Worm (Caenorhabditis elegans) whole organism, L4 larva: ENCODE results near the gene irld-2.

Experiments
- F10B5.3 ChIP-seq: sonication (generic microtip); optimal IDR thresholded peaks from 2 replicates; lab custom pipeline; 2016; ENCODE audit warnings: mild to moderate bottlenecking, missing genetic modification characterization, missing compliant biosample characterization
- T20F7.1 ChIP-seq: fragments of 200-800 bp; sonication (Bioruptor generic); optimal IDR thresholded peaks from 2 replicates; lab custom pipeline; 2018; ENCODE audit warnings: mild to moderate bottlenecking, missing genetic modification characterization, missing compliant biosample characterization
- Y105C5A.15 ChIP-seq: fragments of 200-800 bp; sonication (Bioruptor generic); IDR thresholded peaks from 2 replicates; pipeline ENCODE4 v1.3.6; 2022; ENCODE audit warnings: missing genetic modification characterization, missing compliant biosample characterization
- Y48G9A.11 ChIP-seq: fragments of 200-800 bp; sonication (Bioruptor generic); IDR thresholded peaks from 2 replicates; pipeline ENCODE4 v1.3.6; 2022; ENCODE audit warnings: missing genetic modification reagents, missing genetic modification characterization, missing compliant biosample characterization
- Y5F2A.4 ChIP-seq: fragments of 200-800 bp; sonication (Bioruptor generic); optimal IDR thresholded peaks from 2 replicates; lab custom pipeline; 2018; ENCODE audit warnings: mild to moderate bottlenecking, missing genetic modification characterization, missing compliant biosample characterization
- ama-1 ChIP-seq: fragments of 150-350 bp; optimal IDR thresholded peaks from 2 replicates; lab custom pipeline; 2014; ENCODE audit warnings: inconsistent platforms, mixed read lengths
- arid-1 ChIP-seq: fragments of 200-800 bp; sonication (Bioruptor generic); conservative IDR thresholded peaks from 2 replicates; pipeline ENCODE4 v1.3.6; 2022; ENCODE audit warnings: missing genetic modification reagents, missing genetic modification characterization, missing compliant biosample characterization
- attf-4 ChIP-seq: sonication (generic microtip); optimal IDR thresholded peaks from 3 replicates; lab custom pipeline; 2017; ENCODE audit warnings: missing biosample characterization, missing genetic modification characterization
- ceh-82 ChIP-seq: sonication (generic microtip); optimal IDR thresholded peaks from 2 replicates; lab custom pipeline; 2017; ENCODE audit warnings: missing biosample characterization, missing genetic modification characterization
- cey-2 ChIP-seq: sonication (generic microtip); optimal IDR thresholded peaks from 3 replicates; lab custom pipeline; 2017; ENCODE audit warnings: missing genetic modification characterization, mild to moderate bottlenecking, missing compliant biosample characterization, antibody characterized with exemption, borderline replicate concordance; ENCODE audit not compliant: insufficient read depth
- daf-16 ChIP-seq, 3 experiments: sonication (generic microtip); optimal IDR thresholded peaks; 2 replicates each; lab custom pipeline; 2016 to 2017; ENCODE audit warnings: missing genetic modification characterization in 3 of 3, missing genetic modification reagents in 3 of 3, mild to moderate bottlenecking in 2 of 3, missing compliant biosample characterization in 2 of 3, missing biosample characterization in 1 of 3, moderate library complexity in 1 of 3
- daf-19 ChIP-seq: fragments of 200-800 bp; sonication (Bioruptor generic); conservative IDR thresholded peaks from 2 replicates; pipeline ENCODE4 v1.3.6; 2022; ENCODE audit warnings: missing genetic modification characterization, missing compliant biosample characterization
- dpl-1 ChIP-seq: fragments of 150-350 bp; optimal IDR thresholded peaks from 2 replicates; lab custom pipeline; 2014; ENCODE audit warnings: missing biosample characterization, missing genetic modification reagents, missing genetic modification characterization
- duxl-1 ChIP-seq: sonication (generic microtip); optimal IDR thresholded peaks from 2 replicates; lab custom pipeline; 2016; ENCODE audit warnings: mild to moderate bottlenecking, missing genetic modification characterization, moderate library complexity, missing compliant biosample characterization; ENCODE audit not compliant: poor library complexity
- dve-1 ChIP-seq: sonication (generic microtip); optimal IDR thresholded peaks from 2 replicates; lab custom pipeline; 2017; ENCODE audit warnings: antibody characterized with exemption, mild to moderate bottlenecking, missing genetic modification characterization, missing compliant biosample characterization; ENCODE audit not compliant: insufficient read depth
- hif-1 ChIP-seq, 2 experiments: sonication (generic microtip); optimal IDR thresholded peaks; 2 replicates each; lab custom pipeline; 2016 to 2017; ENCODE audit warnings: missing compliant biosample characterization in 2 of 2, missing genetic modification characterization in 2 of 2, missing genetic modification reagents in 2 of 2, missing genotype in 2 of 2, mild to moderate bottlenecking in 1 of 2
- hlh-11 ChIP-seq: fragments of 200-800 bp; sonication (Bioruptor generic); optimal IDR thresholded peaks from 2 replicates; lab custom pipeline; 2018; ENCODE audit warnings: mild to moderate bottlenecking, missing genetic modification characterization, missing compliant biosample characterization
- hlh-30 ChIP-seq: sonication (generic microtip); optimal IDR thresholded peaks from 2 replicates; lab custom pipeline; 2017; ENCODE audit warnings: antibody characterized with exemption, mild to moderate bottlenecking, missing genetic modification characterization, missing compliant biosample characterization; ENCODE audit not compliant: insufficient read depth
- jun-1 ChIP-seq: fragments of 150-350 bp; optimal IDR thresholded peaks from 2 replicates; lab custom pipeline; 2014; ENCODE audit warnings: missing biosample characterization, missing genetic modification reagents, missing genetic modification characterization
- lin-1 ChIP-seq: fragments of 200-800 bp; sonication (Bioruptor generic); IDR thresholded peaks from 2 replicates; pipeline ENCODE4 v1.3.6; 2022; ENCODE audit warnings: missing genetic modification reagents, missing genetic modification characterization, missing compliant biosample characterization
- lin-15B ChIP-seq: fragments of 150-350 bp; sonication (generic microtip); optimal IDR thresholded peaks from 3 replicates; lab custom pipeline; 2014; ENCODE audit warnings: missing biosample characterization, missing genetic modification characterization
- lin-29 ChIP-seq: fragments of 200-800 bp; sonication (Bioruptor generic); IDR thresholded peaks from 2 replicates; pipeline ENCODE4 v1.3.6; 2022; ENCODE audit warnings: missing genetic modification reagents, missing genetic modification characterization, missing compliant biosample characterization
- madf-9 ChIP-seq: fragments of 200-800 bp; sonication (Bioruptor generic); conservative IDR thresholded peaks from 2 replicates; pipeline ENCODE4 v1.3.6; 2022; ENCODE audit warnings: missing genetic modification reagents, missing genetic modification characterization, missing compliant biosample characterization
- mdl-1 ChIP-seq, 2 experiments: fragments of 150-350 bp in 1 of 2; sonication (generic microtip) in 1 of 2; optimal IDR thresholded peaks; 2 replicates each; lab custom pipeline; 2014 to 2017; ENCODE audit warnings: missing biosample characterization in 2 of 2, missing genetic modification characterization in 2 of 2
- mxl-3 ChIP-seq: fragments of 200-800 bp; sonication (Bioruptor generic); optimal IDR thresholded peaks from 2 replicates; lab custom pipeline; 2018; ENCODE audit warnings: mild to moderate bottlenecking, missing genetic modification characterization, missing compliant biosample characterization
- nhr-10 ChIP-seq: fragments of 150-350 bp; optimal IDR thresholded peaks from 2 replicates; lab custom pipeline; 2014; ENCODE audit warnings: missing biosample characterization, missing genetic modification characterization
- nhr-102 ChIP-seq: sonication (generic microtip); optimal IDR thresholded peaks from 2 replicates; lab custom pipeline; 2016; ENCODE audit warnings: mild to moderate bottlenecking, missing genetic modification characterization, moderate library complexity, missing compliant biosample characterization
- nhr-111 ChIP-seq: fragments of 200-800 bp; sonication (Bioruptor generic); optimal IDR thresholded peaks from 2 replicates; lab custom pipeline; 2018; ENCODE audit warnings: mild to moderate bottlenecking, missing genetic modification characterization, missing compliant biosample characterization
- nhr-25 ChIP-seq: sonication (generic microtip); optimal IDR thresholded peaks from 2 replicates; lab custom pipeline; 2017; ENCODE audit warnings: missing genetic modification characterization, mild to moderate bottlenecking, missing compliant biosample characterization, antibody characterized with exemption, moderate library complexity, borderline replicate concordance; ENCODE audit not compliant: insufficient read depth
- nhr-28 ChIP-seq: fragments of 150-350 bp; optimal IDR thresholded peaks from 2 replicates; lab custom pipeline; 2014; ENCODE audit warnings: missing biosample characterization, missing genetic modification characterization
- nhr-41 ChIP-seq: fragments of 200-800 bp; sonication (Bioruptor generic); IDR thresholded peaks from 2 replicates; pipeline ENCODE4 v1.3.6; 2022; ENCODE audit warnings: missing genetic modification reagents, missing genetic modification characterization, missing compliant biosample characterization
- nhr-42 ChIP-seq: fragments of 200-800 bp; sonication (Bioruptor generic); IDR thresholded peaks from 2 replicates; pipeline ENCODE4 v1.3.6; 2022; ENCODE audit warnings: missing genetic modification characterization, missing compliant biosample characterization
- nhr-48 ChIP-seq: sonication (generic microtip); optimal IDR thresholded peaks from 2 replicates; lab custom pipeline; 2016; ENCODE audit warnings: mild to moderate bottlenecking, missing genetic modification characterization, missing compliant biosample characterization
- nhr-6 ChIP-seq: fragments of 150-350 bp; optimal IDR thresholded peaks from 2 replicates; lab custom pipeline; 2014; ENCODE audit warnings: missing biosample characterization, missing genetic modification characterization
- nhr-77 ChIP-seq: fragments of 150-350 bp; optimal IDR thresholded peaks from 2 replicates; lab custom pipeline; 2014; ENCODE audit warnings: missing biosample characterization, missing genetic modification characterization
- php-3 ChIP-seq: fragments of 200-800 bp; sonication (Bioruptor generic); IDR thresholded peaks from 2 replicates; pipeline ENCODE4 v1.3.6; 2022; ENCODE audit warnings: missing genetic modification reagents, missing genetic modification characterization, missing compliant biosample characterization
- saeg-2 ChIP-seq: fragments of 200-800 bp; sonication (Bioruptor generic); IDR thresholded peaks from 2 replicates; pipeline ENCODE4 v1.3.6; 2022; ENCODE audit warnings: missing genetic modification reagents, missing genetic modification characterization, missing compliant biosample characterization
- sdz-12 ChIP-seq: fragments of 200-800 bp; sonication (Bioruptor generic); optimal IDR thresholded peaks from 2 replicates; lab custom pipeline; 2018; ENCODE audit warnings: mild to moderate bottlenecking, missing genetic modification characterization, missing compliant biosample characterization
- set-16 ChIP-seq: fragments of 200-800 bp; sonication (Bioruptor generic); IDR thresholded peaks from 2 replicates; pipeline ENCODE4 v1.3.6; 2022; ENCODE audit warnings: missing genetic modification reagents, missing genetic modification characterization, missing compliant biosample characterization
- snpc-1.2 ChIP-seq: fragments of 200-800 bp; sonication (Bioruptor generic); IDR thresholded peaks from 2 replicates; pipeline ENCODE4 v1.3.6; 2022; ENCODE audit warnings: missing genetic modification reagents, missing genetic modification characterization, missing compliant biosample characterization
- snpc-4 ChIP-seq: fragments of 150-350 bp; optimal IDR thresholded peaks from 2 replicates; lab custom pipeline; 2014; ENCODE audit warnings: missing biosample characterization, missing genetic modification characterization
- spr-3 ChIP-seq: fragments of 200-800 bp; sonication (Bioruptor generic); optimal IDR thresholded peaks from 2 replicates; lab custom pipeline; 2018; ENCODE audit warnings: mild to moderate bottlenecking, missing genetic modification characterization, missing compliant biosample characterization
- unc-130 ChIP-seq: sonication (generic microtip); optimal IDR thresholded peaks from 2 replicates; lab custom pipeline; 2016; ENCODE audit warnings: missing genetic modification reagents, missing genetic modification characterization, missing compliant biosample characterization
- zag-1 ChIP-seq: fragments of 150-350 bp; optimal IDR thresholded peaks from 2 replicates; lab custom pipeline; 2014; ENCODE audit warnings: missing biosample characterization, missing genetic modification characterization
- ztf-7 ChIP-seq: fragments of 150-350 bp; optimal IDR thresholded peaks from 2 replicates; lab custom pipeline; 2014; ENCODE audit warnings: missing biosample characterization, missing genetic modification characterization

Gene irld-2

DNA sequence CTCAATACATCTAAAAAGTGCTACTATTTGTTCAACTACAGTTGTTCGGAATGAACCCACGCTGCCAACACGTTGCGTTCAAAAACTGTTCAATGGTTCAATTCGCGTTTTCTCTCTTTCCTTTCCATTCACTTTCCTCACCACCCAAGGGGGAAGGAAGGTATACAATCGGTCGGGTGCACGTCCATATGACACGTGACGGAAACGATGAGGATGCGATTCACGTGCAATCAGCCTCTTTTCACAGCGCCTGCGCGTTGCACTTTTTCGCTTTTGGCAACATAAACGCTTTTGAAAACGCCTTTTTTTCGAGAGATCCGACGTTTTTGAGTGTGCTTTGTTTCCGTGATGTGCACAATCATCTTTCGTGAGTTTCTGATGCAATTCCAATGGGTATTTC lies 36.3 kb downstream of the irld-2 start (continued):
- TF ChIP-seq daf-16 (GFP tag; optimal IDR thresholded peaks at IDR 0.05; lab: Kevin White, UChicago) (peak in 1 of 2 experiments; percentile 40), daf-16 (tag; optimal IDR thresholded peaks at IDR 0.05; lab: Kevin White, UChicago) (peak; percentile 58), nhr-41 (no peak), dve-1 (tag; lab: Kevin White, UChicago) (peak; percentile 89), php-3 (peak; percentile 45; the same call in 1 of the 2 replicates), nhr-77 (peak; percentile 76), ztf-7 (tag; lab: Kevin White, UChicago) (peak; percentile 49), mxl-3 (GFP tag; lab: Kevin White, UChicago) (peak; percentile 100), Y48G9A.11 (no peak), ama-1 (lab: Kevin White, UChicago) (no peak), nhr-48 (peak; percentile 98), lin-1 (GFP tag; lab: Robert Waterston, UW) (peak; percentile 76), cey-2 (tag; lab: Kevin White, UChicago) (peak; percentile 14)

DNA sequence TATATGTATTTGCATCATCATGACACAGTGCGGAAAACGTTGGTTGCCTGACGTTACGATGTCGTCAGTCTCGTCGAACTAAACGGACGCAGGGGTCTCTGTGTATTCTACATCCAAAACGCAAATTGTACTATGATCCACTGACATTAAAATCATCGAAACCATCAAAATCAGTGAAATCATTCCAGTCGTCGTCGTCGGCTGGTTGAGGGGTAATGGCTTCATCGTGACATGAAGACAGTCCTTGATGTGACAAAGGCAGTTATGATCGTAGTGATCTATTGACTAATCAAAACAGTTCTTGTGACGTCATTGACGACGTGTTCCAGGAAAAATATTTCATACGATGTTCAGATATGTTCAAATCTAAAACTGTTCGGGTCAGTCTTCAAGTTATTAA lies 37.2 kb downstream of the irld-2 start:
- peak; percentile 60 for TF ChIP-seq nhr-28
- TF ChIP-seq hlh-11 (tag; lab: Kevin White, UChicago), result peak; percentile 12
- TF ChIP-seq nhr-102 (tag; lab: Kevin White, UChicago), result no peak
- peak; percentile 45 for TF ChIP-seq mxl-3 (GFP tag; lab: Kevin White, UChicago)
- peak; percentile 32 for TF ChIP-seq nhr-48
- no peak for TF ChIP-seq Y5F2A.4 (GFP tag; lab: Kevin White, UChicago)
- TF ChIP-seq hlh-30 (tag; lab: Kevin White, UChicago), result peak; percentile 54
- TF ChIP-seq mdl-1 (tag; optimal IDR thresholded peaks at IDR 0.05; lab: Kevin White, UChicago), result peak in 1 of 2 experiments; percentile 48

DNA sequence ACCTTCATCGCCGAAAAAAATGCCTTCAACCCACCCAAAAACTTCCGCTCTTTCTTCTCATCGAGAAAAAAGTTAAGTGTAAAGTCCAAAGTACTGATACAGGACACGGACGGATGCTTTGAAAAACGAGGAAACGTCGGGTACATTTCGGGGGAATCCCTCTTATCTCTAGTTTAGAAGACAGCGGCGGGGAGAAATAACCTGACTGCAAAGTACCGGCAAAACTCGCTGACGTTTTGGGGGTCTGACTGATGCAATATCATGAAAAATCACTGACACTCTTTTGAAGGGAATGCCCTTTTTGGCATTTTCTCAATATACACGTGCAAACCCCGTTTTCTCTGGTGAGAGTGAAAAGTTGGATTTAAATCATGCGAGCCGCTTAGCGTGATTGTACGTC lies 38.4 kb downstream of the irld-2 start:
- TF ChIP-seq T20F7.1 (GFP tag; lab: Kevin White, UChicago), result no peak
- TF ChIP-seq nhr-28, result peak; percentile 92
- TF ChIP-seq attf-4, result no peak
- no peak for TF ChIP-seq unc-130
- no peak for TF ChIP-seq jun-1 (tag; lab: Kevin White, UChicago)
- TF ChIP-seq spr-3 (GFP tag; lab: Kevin White, UChicago), result no peak
- no peak for TF ChIP-seq ama-1 (lab: Kevin White, UChicago)
- TF ChIP-seq set-16 (GFP tag; lab: Robert Waterston, UW), result no peak
- no peak for TF ChIP-seq Y105C5A.15 (GFP tag; lab: Robert Waterston, UW)
- no peak for TF ChIP-seq dpl-1 (GFP tag; lab: Kevin White, UChicago)
- TF ChIP-seq nhr-111, result no peak
- TF ChIP-seq duxl-1, result no peak
- peak; percentile 14 for TF ChIP-seq nhr-6
- no peak for TF ChIP-seq zag-1 (tag; lab: Kevin White, UChicago)
- TF ChIP-seq dve-1 (tag; lab: Kevin White, UChicago), result peak; percentile 92
- TF ChIP-seq F10B5.3, result no peak
- TF ChIP-seq madf-9, result no peak; the same call in 1 of the 2 replicates
- no peak for TF ChIP-seq snpc-4
- no peak for TF ChIP-seq snpc-1.2 (GFP tag; lab: Robert Waterston, UW)
- no peak for TF ChIP-seq Y5F2A.4 (GFP tag; lab: Kevin White, UChicago)
- TF ChIP-seq nhr-42 (GFP tag; lab: Robert Waterston, UW), result no peak
- peak; percentile 89 to 92 for TF ChIP-seq mdl-1 (tag; optimal IDR thresholded peaks at IDR 0.05; lab: Kevin White, UChicago)
- no peak for TF ChIP-seq ceh-82 (tag; lab: Kevin White, UChicago)
- TF ChIP-seq lin-15B (tag; lab: Kevin White, UChicago), result no peak
- no peak for TF ChIP-seq sdz-12 (GFP tag; lab: Kevin White, UChicago)
- 0 out of 2 replicates have a peak, but pooled peaks have one; percentile 51 for TF ChIP-seq saeg-2 (GFP tag; lab: Robert Waterston, UW)
- TF ChIP-seq nhr-25 (tag; lab: Kevin White, UChicago), result peak; percentile 83
- TF ChIP-seq hif-1 (tag; optimal IDR thresholded peaks at IDR 0.05; lab: Kevin White, UChicago), result peak in 1 of 2 experiments; percentile 82
- peak; percentile 57 for TF ChIP-seq nhr-102 (tag; lab: Kevin White, UChicago)
- no peak for TF ChIP-seq arid-1 (GFP tag; lab: Robert Waterston, UW)
- peak; percentile 78 for TF ChIP-seq nhr-10 (tag; lab: Kevin White, UChicago)
- no peak for TF ChIP-seq lin-29 (GFP tag; lab: Robert Waterston, UW)
- no peak for TF ChIP-seq daf-16 (GFP tag; optimal IDR thresholded peaks at IDR 0.05; lab: Kevin White, UChicago)
- TF ChIP-seq daf-16 (tag; optimal IDR thresholded peaks at IDR 0.05; lab: Kevin White, UChicago), result peak; percentile 35
- TF ChIP-seq daf-19 (GFP tag; lab: Robert Waterston, UW), result no peak
